Fruit fly (Drosophila melanogaster): Measurements from ENCODE around the gene ScsbetaG.

The ScsbetaG gene

DNA sequence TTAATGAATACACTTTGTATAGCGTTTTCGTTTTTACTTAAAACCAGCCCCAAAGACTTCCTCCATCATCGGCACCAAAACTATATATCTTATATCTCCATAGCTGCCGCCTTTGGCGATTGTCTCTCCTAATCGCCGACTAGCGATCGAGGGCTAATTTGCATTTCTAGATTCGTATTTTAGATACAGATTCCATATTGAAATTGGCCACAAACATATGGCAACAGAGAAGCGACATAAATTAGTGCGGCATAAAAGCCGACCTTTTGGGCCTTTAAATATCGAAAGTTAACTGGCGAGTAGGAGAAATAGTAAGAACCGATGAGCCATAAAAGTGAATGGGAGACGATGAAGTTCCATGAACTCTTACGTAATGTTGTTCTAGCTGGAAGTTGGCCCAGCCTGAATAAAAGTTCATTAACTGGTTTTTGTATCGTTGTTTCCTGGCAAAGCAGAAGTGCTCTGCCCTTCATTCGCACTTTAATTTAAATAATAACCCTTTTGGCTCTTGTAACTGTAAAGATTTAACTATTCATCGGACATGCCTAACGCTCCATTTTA is 14.9 kb downstream of the ScsbetaG start (continued):
- TF ChIP-seq CG1832 (GFP tag; optimal IDR thresholded peaks at IDR 0.05), result no peak
- peak; percentile 30 for TF ChIP-seq Med (GFP tag)
- no peak for TF ChIP-seq CG8290 (GFP tag; optimal IDR thresholded peaks at IDR 0.05)
- no peak for TF ChIP-seq CG8290 (tag; optimal IDR thresholded peaks at IDR 0.05)
- TF ChIP-seq sens (GFP tag), result no peak
- TF ChIP-seq Sox100B (GFP tag; optimal IDR thresholded peaks at IDR 0.05), result no peak
- no peak for TF ChIP-seq CG10959 (GFP tag; IDR thresholded peaks at IDR 0.05)
- TF ChIP-seq danr (GFP tag; IDR thresholded peaks at IDR 0.05), result no peak
- no peak for TF ChIP-seq Mes4 (GFP tag; optimal IDR thresholded peaks at IDR 0.05)
- no peak for TF ChIP-seq crp (GFP tag; optimal IDR thresholded peaks at IDR 0.05)
- TF ChIP-seq CG12769 (tag; optimal IDR thresholded peaks at IDR 0.05), result peak; percentile 34
- TF ChIP-seq ems (GFP tag; optimal IDR thresholded peaks at IDR 0.05), result no peak
- TF ChIP-seq az2 (GFP tag; optimal IDR thresholded peaks at IDR 0.05), result no peak
- no peak for TF ChIP-seq peb (GFP tag; IDR thresholded peaks at IDR 0.05)
- peak; percentile 31 for TF ChIP-seq CG15269 (tag; optimal IDR thresholded peaks at IDR 0.05)
- TF ChIP-seq Sox102F (GFP tag; optimal IDR thresholded peaks at IDR 0.05), result no peak
- TF ChIP-seq bowl (GFP tag; IDR thresholded peaks at IDR 0.05), result no peak
- TF ChIP-seq CG18011 (GFP tag; optimal IDR thresholded peaks at IDR 0.05), result no peak
- TF ChIP-seq Myb (GFP tag; optimal IDR thresholded peaks at IDR 0.05), result no peak
- TF ChIP-seq CG33557 (GFP tag; optimal IDR thresholded peaks at IDR 0.05), result no peak

DNA sequence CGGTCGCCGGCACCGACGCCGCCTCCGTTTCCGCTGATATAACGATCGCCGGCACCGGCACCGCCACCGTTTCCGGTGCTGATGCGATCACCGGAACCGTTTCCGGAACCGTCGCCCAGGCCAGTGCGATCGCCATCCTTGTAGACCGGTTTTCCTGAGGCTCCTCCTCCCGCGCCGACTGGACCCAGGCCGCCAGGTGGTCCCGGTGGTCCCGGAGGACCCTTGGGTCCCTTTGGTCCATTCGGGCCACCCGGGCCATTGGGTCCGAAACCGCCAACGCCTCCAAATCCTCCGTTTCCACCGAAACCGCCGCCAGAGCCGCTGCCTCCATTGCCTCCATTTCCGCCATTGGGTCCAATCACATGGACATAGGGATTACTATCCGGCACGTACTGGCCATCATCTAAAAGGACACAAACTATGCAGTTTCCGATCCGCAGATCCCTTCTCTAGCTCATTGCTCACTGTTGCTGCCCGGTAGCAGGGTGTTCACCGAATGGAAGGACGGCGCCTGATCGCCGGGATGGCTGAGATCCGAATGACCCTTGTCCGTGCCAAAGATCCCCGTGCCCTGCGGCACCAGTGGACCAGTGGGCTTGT is 20.6 kb downstream of the ScsbetaG start:
- TF ChIP-seq Opbp (GFP tag; IDR thresholded peaks at IDR 0.05; ENCODE audit: partially characterized antibody) (no peak), sens (GFP tag) (peak; percentile 16), Rfx (GFP tag; IDR thresholded peaks at IDR 0.05) (no peak), Hr39 (optimal IDR thresholded peaks at IDR 0.05) (peak; percentile 16), CG15514 (GFP tag; optimal IDR thresholded peaks at IDR 0.05) (no peak), Dbx (GFP tag; IDR thresholded peaks at IDR 0.05) (0 out of 3 replicates have a peak, but pooled peaks have one; percentile 32), CG8359 (GFP tag; optimal IDR thresholded peaks at IDR 0.05; ENCODE audit: borderline replicate concordance) (no peak), Abd-B (GFP tag; optimal IDR thresholded peaks at IDR 0.05) (no peak), Six4 (GFP tag; optimal IDR thresholded peaks at IDR 0.05) (no peak)

DNA sequence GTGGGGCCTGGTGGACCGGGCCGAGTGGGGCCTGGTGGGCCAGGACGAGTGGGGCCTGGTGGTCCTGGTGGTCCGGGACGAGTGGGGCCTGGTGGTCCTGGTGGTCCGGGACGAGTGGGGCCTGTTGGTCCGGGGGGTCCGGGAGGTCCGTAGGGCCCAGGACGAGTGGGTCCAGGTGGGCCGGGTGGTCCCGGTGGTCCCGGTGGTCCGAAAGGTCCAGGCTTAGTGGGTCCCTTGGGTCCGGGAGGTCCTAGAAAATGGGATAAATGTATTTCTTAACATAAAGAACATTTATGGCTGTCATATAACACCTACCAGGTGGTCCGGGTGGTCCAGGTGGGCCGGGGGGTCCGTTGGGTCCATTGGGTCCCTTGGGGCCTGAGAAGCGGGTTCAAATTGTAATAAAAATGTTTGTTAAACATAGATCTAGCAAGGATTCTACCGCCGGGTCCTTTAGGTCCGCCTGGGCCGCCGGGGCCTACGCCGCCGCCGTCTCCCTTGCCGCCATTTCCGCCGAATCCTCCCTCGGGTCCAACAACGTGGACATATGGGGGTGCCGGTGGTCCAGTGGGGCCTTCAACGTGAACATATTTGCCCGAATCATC is 22.8 kb downstream of the ScsbetaG start:
- TF ChIP-seq run (tag; optimal IDR thresholded peaks at IDR 0.05) (no peak), CG3726 (GFP tag; IDR thresholded peaks at IDR 0.05) (0 out of 3 replicates have a peak, but pooled peaks have one; percentile 32), B-H2 (GFP tag; optimal IDR thresholded peaks at IDR 0.05) (no peak), kah (GFP tag; optimal IDR thresholded peaks at IDR 0.05) (no peak), E2f2 (GFP tag; IDR thresholded peaks at IDR 0.05) (no peak), slbo (GFP tag; IDR thresholded peaks at IDR 0.05) (no peak), Lim3 (GFP tag; IDR thresholded peaks at IDR 0.05) (no peak), HLHmδ (GFP tag; optimal IDR thresholded peaks at IDR 0.05) (no peak), CG14441 (GFP tag; IDR thresholded peaks at IDR 0.05) (no peak), Gsc (GFP tag; IDR thresholded peaks at IDR 0.05) (no peak), dpn (GFP tag; optimal IDR thresholded peaks at IDR 0.05) (no peak), Hr39 (optimal IDR thresholded peaks at IDR 0.05) (peak; percentile 91), sr (GFP tag; IDR thresholded peaks at IDR 0.05) (0 out of 3 replicates have a peak, but pooled peaks have one; percentile 2), ken (GFP tag; IDR thresholded peaks at IDR 0.05) (0 out of 3 replicates have a peak, but pooled peaks have one; percentile 7), cg (GFP tag; optimal IDR thresholded peaks at IDR 0.05) (no peak), NFAT (GFP tag; IDR thresholded peaks at IDR 0.05) (no peak), Elba2 (GFP tag; optimal IDR thresholded peaks at IDR 0.05) (no peak), CG11456 (GFP tag; IDR thresholded peaks at IDR 0.05) (peak; percentile 8; the same call in 1 of the 3 replicates), Dad (GFP tag; optimal IDR thresholded peaks at IDR 0.05) (no peak), Poxn (GFP tag; IDR thresholded peaks at IDR 0.05) (no peak), CG6683 (GFP tag; optimal IDR thresholded peaks at IDR 0.05) (no peak), CG17385 (GFP tag; optimal IDR thresholded peaks at IDR 0.05) (no peak)

Measured in whole organism, embryonic.